Fruit fly (Drosophila melanogaster) whole organism, embryonic: Measurements from ENCODE around the gene CG7430.
A peak's percentile ranks its signal among the peaks of the same experiment; 100 is the strongest.

Source experiments
- Atf-2 ChIP-seq: fragments of 200-800 bp; sonication (Bioruptor generic); optimal IDR thresholded peaks from 2 replicates; lab custom pipeline; 2016; ENCODE audit warnings: missing biosample characterization, missing genetic modification characterization
- B-H1 ChIP-seq: fragments of 200-800 bp; sonication (Bioruptor generic); IDR thresholded peaks from 3 replicates; pipeline ENCODE4 v1.3.6; 2022; ENCODE audit warnings: missing biosample characterization, missing genetic modification characterization
- CG10321 ChIP-seq: fragments of 200-800 bp; sonication (Bioruptor generic); IDR thresholded peaks from 2 replicates; pipeline ENCODE4 v1.3.6; 2022; ENCODE audit warnings: missing biosample characterization, missing genetic modification characterization
- CG12155 ChIP-seq: fragments of 200-800 bp; sonication (Bioruptor generic); optimal IDR thresholded peaks from 3 replicates; lab custom pipeline; 2016; ENCODE audit warnings: missing biosample characterization, missing genetic modification characterization
- CG12942 ChIP-seq: fragments of 200-800 bp; sonication (Bioruptor generic); optimal IDR thresholded peaks from 3 replicates; lab custom pipeline; 2016; ENCODE audit warnings: missing biosample characterization, missing genetic modification characterization
- CG15601 ChIP-seq: fragments of 200-800 bp; sonication (Bioruptor generic); optimal IDR thresholded peaks from 3 replicates; lab custom pipeline; 2019; ENCODE audit warnings: missing biosample characterization, mild to moderate bottlenecking, missing genetic modification characterization, moderate library complexity
- CG17802 ChIP-seq: fragments of 200-800 bp; sonication (Bioruptor generic); optimal IDR thresholded peaks from 2 replicates; lab custom pipeline; 2018; ENCODE audit warnings: missing biosample characterization, mild to moderate bottlenecking, missing genetic modification characterization, moderate library complexity
- CG2202 ChIP-seq: fragments of 200-800 bp; sonication (Bioruptor generic); optimal IDR thresholded peaks from 2 replicates; lab custom pipeline; 2018; ENCODE audit warnings: missing biosample characterization, mild to moderate bottlenecking, missing genetic modification characterization
- CG3281 ChIP-seq: fragments of 200-800 bp; sonication (Bioruptor generic); optimal IDR thresholded peaks from 3 replicates; lab custom pipeline; 2017; ENCODE audit warnings: missing biosample characterization, mild to moderate bottlenecking, missing genetic modification characterization
- CG4328 ChIP-seq: fragments of 200-800 bp; sonication (Bioruptor generic); optimal IDR thresholded peaks from 3 replicates; lab custom pipeline; 2017; ENCODE audit warnings: missing biosample characterization, missing genetic modification reagents, missing genetic modification characterization
- CG43689 ChIP-seq: fragments of 200-800 bp; sonication (Bioruptor generic); IDR thresholded peaks from 2 replicates; pipeline ENCODE4 v1.3.6; 2022; ENCODE audit warnings: missing biosample characterization, missing genetic modification characterization
- CG4404 ChIP-seq: fragments of 200-800 bp; sonication (Bioruptor generic); IDR thresholded peaks from 2 replicates; pipeline ENCODE4 v1.3.6; 2022; ENCODE audit warnings: missing biosample characterization, missing genetic modification characterization
- CG4730 ChIP-seq: fragments of 200-800 bp; sonication (Bioruptor generic); IDR thresholded peaks from 2 replicates; pipeline ENCODE4 v1.3.6; 2022; ENCODE audit warnings: missing biosample characterization, missing genetic modification characterization
- CG6175 ChIP-seq: fragments of 200-800 bp; sonication (Bioruptor generic); IDR thresholded peaks from 3 replicates; pipeline ENCODE4 v1.3.6; 2022; ENCODE audit warnings: missing biosample characterization, missing genetic modification characterization
- CG6272 ChIP-seq: fragments of 200-800 bp; sonication (Bioruptor generic); IDR thresholded peaks from 2 replicates; pipeline ENCODE4 v1.3.6; 2022; ENCODE audit warnings: missing biosample characterization, missing genetic modification characterization
- CG6854 ChIP-seq: fragments of 200-800 bp; sonication (Bioruptor generic); optimal IDR thresholded peaks from 3 replicates; lab custom pipeline; 2017; ENCODE audit warnings: missing biosample characterization, mild to moderate bottlenecking, missing genetic modification characterization
- CG7357 ChIP-seq: fragments of 200-800 bp; sonication (Bioruptor generic); IDR thresholded peaks from 3 replicates; pipeline ENCODE4 v1.3.6; 2022; ENCODE audit warnings: missing biosample characterization, missing genetic modification characterization
- CG7839 ChIP-seq: fragments of 200-800 bp; sonication (Bioruptor generic); optimal IDR thresholded peaks from 3 replicates; lab custom pipeline; 2018; ENCODE audit warnings: missing biosample characterization, mild to moderate bottlenecking, missing genetic modification characterization, moderate library complexity
- CG7987 ChIP-seq: fragments of 200-800 bp; sonication (Bioruptor generic); optimal IDR thresholded peaks from 2 replicates; lab custom pipeline; 2018; ENCODE audit warnings: missing biosample characterization, mild to moderate bottlenecking, missing genetic modification characterization, moderate library complexity
- CG9876 ChIP-seq: fragments of 200-800 bp; sonication (Bioruptor generic); optimal IDR thresholded peaks from 2 replicates; lab custom pipeline; 2016; ENCODE audit warnings: missing biosample characterization, missing genetic modification characterization
- CHES-1-like ChIP-seq: fragments of 200-800 bp; sonication (Bioruptor generic); optimal IDR thresholded peaks from 2 replicates; lab custom pipeline; 2016; ENCODE audit warnings: missing biosample characterization, missing genetic modification characterization
- D19A ChIP-seq: fragments of 200-800 bp; optimal IDR thresholded peaks from 3 replicates; lab custom pipeline; 2019; ENCODE audit warnings: missing biosample characterization, mild to moderate bottlenecking, missing genetic modification characterization, moderate library complexity
- D19B ChIP-seq: fragments of 200-800 bp; sonication (Bioruptor generic); optimal IDR thresholded peaks from 2 replicates; lab custom pipeline; 2017; ENCODE audit warnings: missing biosample characterization, mild to moderate bottlenecking, missing genetic modification characterization
- Dfd ChIP-seq, 2 experiments: fragments of >200 bp; optimal IDR thresholded peaks; 2 replicates each; lab custom pipeline; 2017; ENCODE audit warnings: missing biosample characterization in 2 of 2, missing genetic modification characterization in 2 of 2
- Doc3 ChIP-seq: fragments of 200-800 bp; sonication (Bioruptor generic); IDR thresholded peaks from 3 replicates; pipeline ENCODE4 v1.3.6; 2022; ENCODE audit warnings: missing biosample characterization, missing genetic modification characterization; ENCODE audit not compliant: partially characterized antibody
- ERR ChIP-seq: fragments of 200-800 bp; sonication (Bioruptor generic); optimal IDR thresholded peaks from 2 replicates; lab custom pipeline; 2016; ENCODE audit warnings: missing biosample characterization, missing genetic modification characterization
- Gsc ChIP-seq: fragments of 200-800 bp; sonication (Bioruptor generic); IDR thresholded peaks from 2 replicates; pipeline ENCODE4 v1.3.6; 2022; ENCODE audit warnings: missing biosample characterization, missing genetic modification characterization
- HLH4C ChIP-seq: fragments of 200-800 bp; sonication (Bioruptor generic); IDR thresholded peaks from 3 replicates; pipeline ENCODE4 v1.3.6; 2022; ENCODE audit warnings: missing biosample characterization, missing genetic modification characterization; ENCODE audit not compliant: partially characterized antibody
- Hr51 ChIP-seq, 2 experiments: fragments of 200-800 bp; sonication (Bioruptor generic); optimal IDR thresholded peaks; 2 replicates in 1 of 2; 3 replicates in 1 of 2; lab custom pipeline; 2016 to 2018; ENCODE audit warnings: missing biosample characterization in 2 of 2, missing genetic modification characterization in 2 of 2, mild to moderate bottlenecking in 1 of 2, moderate library complexity in 1 of 2
- NC2α ChIP-seq: fragments of 200-800 bp; sonication (Bioruptor generic); optimal IDR thresholded peaks from 2 replicates; lab custom pipeline; 2016; ENCODE audit warnings: missing biosample characterization, missing genetic modification characterization
- Sry-β ChIP-seq: fragments of 200-800 bp; sonication (Bioruptor generic); optimal IDR thresholded peaks from 2 replicates; lab custom pipeline; 2018; ENCODE audit warnings: missing biosample characterization, mild to moderate bottlenecking, missing genetic modification characterization, moderate library complexity
- abd-A ChIP-seq: fragments of 200-800 bp; sonication (Bioruptor generic); optimal IDR thresholded peaks from 3 replicates; lab custom pipeline; 2019; ENCODE audit warnings: missing biosample characterization, mild to moderate bottlenecking, missing genetic modification characterization, moderate library complexity
- al ChIP-seq: fragments of 200-800 bp; sonication (Bioruptor generic); IDR thresholded peaks from 2 replicates; pipeline ENCODE4 v1.3.6; 2022; ENCODE audit warnings: missing biosample characterization, missing genetic modification characterization
- bab2 ChIP-seq: fragments of 200-800 bp; sonication (Bioruptor generic); optimal IDR thresholded peaks from 2 replicates; lab custom pipeline; 2016; ENCODE audit warnings: missing biosample characterization, missing genetic modification characterization
- cad ChIP-seq: fragments of >200 bp; optimal IDR thresholded peaks from 2 replicates; lab custom pipeline; 2017; ENCODE audit warnings: missing biosample characterization, missing genetic modification characterization
- dan ChIP-seq: fragments of 200-800 bp; sonication (Bioruptor generic); IDR thresholded peaks from 2 replicates; pipeline ENCODE4 v1.3.6; 2022; ENCODE audit warnings: missing biosample characterization, missing genetic modification characterization
- fd102C ChIP-seq: fragments of 200-800 bp; sonication (Bioruptor generic); optimal IDR thresholded peaks from 2 replicates; lab custom pipeline; 2018; ENCODE audit warnings: missing biosample characterization, mild to moderate bottlenecking, missing genetic modification characterization, moderate library complexity
- ftz-f1 ChIP-seq: fragments of 200-800 bp; sonication (Bioruptor generic); optimal IDR thresholded peaks from 2 replicates; lab custom pipeline; 2016; ENCODE audit warnings: missing biosample characterization, missing genetic modification characterization
- gcm ChIP-seq: fragments of 200-800 bp; sonication (Bioruptor generic); optimal IDR thresholded peaks from 2 replicates; lab custom pipeline; 2019; ENCODE audit warnings: missing biosample characterization, mild to moderate bottlenecking, missing genetic modification characterization, moderate library complexity
- ham ChIP-seq: fragments of 200-800 bp; sonication (Bioruptor generic); IDR thresholded peaks from 2 replicates; pipeline ENCODE4 v1.3.6; 2022; ENCODE audit warnings: missing biosample characterization, missing genetic modification characterization
- hb ChIP-seq: fragments of 200-800 bp; sonication (Bioruptor generic); IDR thresholded peaks from 3 replicates; pipeline ENCODE4 v1.3.6; 2022; ENCODE audit warnings: missing biosample characterization, missing genetic modification characterization; ENCODE audit not compliant: partially characterized antibody
- otp ChIP-seq: fragments of 200-800 bp; sonication (Bioruptor generic); IDR thresholded peaks from 3 replicates; pipeline ENCODE4, ENCODE4 v1.3.6; 2022; ENCODE audit warnings: missing biosample characterization, missing genetic modification characterization
- pita ChIP-seq: fragments of 200-800 bp; sonication (Bioruptor generic); optimal IDR thresholded peaks from 2 replicates; lab custom pipeline; 2017; ENCODE audit warnings: missing biosample characterization, mild to moderate bottlenecking, missing genetic modification characterization
- sd ChIP-seq: fragments of 200-800 bp; sonication (Bioruptor generic); optimal IDR thresholded peaks from 3 replicates; lab custom pipeline; 2018; ENCODE audit warnings: missing biosample characterization, mild to moderate bottlenecking, missing genetic modification characterization, moderate library complexity
- slbo ChIP-seq: fragments of 200-800 bp; sonication (Bioruptor generic); IDR thresholded peaks from 2 replicates; pipeline ENCODE4 v1.3.6; 2022; ENCODE audit warnings: missing biosample characterization, missing genetic modification characterization
- so ChIP-seq: fragments of 200-800 bp; sonication (Bioruptor generic); IDR thresholded peaks from 3 replicates; pipeline ENCODE4 v1.3.6; 2022; ENCODE audit warnings: missing biosample characterization, missing genetic modification characterization
- ssp ChIP-seq: fragments of 200-800 bp; sonication (Bioruptor generic); IDR thresholded peaks from 2 replicates; pipeline ENCODE4 v1.3.6; 2022; ENCODE audit warnings: missing biosample characterization, missing genetic modification characterization
- tll ChIP-seq, 2 experiments: fragments of 200-800 bp in 1 of 2; fragments of >200 bp in 1 of 2; sonication (Bioruptor generic) in 1 of 2; optimal IDR thresholded peaks; 2 replicates each; lab custom pipeline; 2017 to 2019; ENCODE audit warnings: missing biosample characterization in 2 of 2, missing genetic modification characterization in 2 of 2, mild to moderate bottlenecking in 1 of 2, moderate library complexity in 1 of 2
- tx ChIP-seq: fragments of 200-800 bp; sonication (Bioruptor generic); optimal IDR thresholded peaks from 2 replicates; lab custom pipeline; 2016; ENCODE audit warnings: missing biosample characterization, missing genetic modification characterization
- wdn ChIP-seq: fragments of 200-800 bp; sonication (Bioruptor generic); IDR thresholded peaks from 2 replicates; pipeline ENCODE4 v1.3.6; 2022; ENCODE audit warnings: missing biosample characterization, missing genetic modification characterization

CG7430 gene

dm6 chr3L:17842892-17843703 lies 3.6 kb upstream of the CG7430 start, which contains the start of gene CG5567 (continued):
- TF ChIP-seq CG4328 (GFP tag; lab: Kevin White, UChicago) (no peak), CG9876 (GFP tag; lab: Kevin White, UChicago) (no peak), CG15601 (tag; lab: Kevin White, UChicago) (no peak), gcm (GFP tag; lab: Kevin White, UChicago) (no peak), ham (no peak), bab2 (GFP tag; lab: Kevin White, UChicago) (no peak), HLH4C (GFP tag; lab: Robert Waterston, UW) (no peak), CG12155 (GFP tag; lab: Kevin White, UChicago) (peak; percentile 14), dan (no peak), ERR (GFP tag; lab: Kevin White, UChicago) (peak; percentile 80), CG6175 (GFP tag; lab: Robert Waterston, UW) (no peak), tx (GFP tag; lab: Kevin White, UChicago) (no peak), B-H1 (GFP tag; lab: Robert Waterston, UW) (no peak), D19B (GFP tag; lab: Kevin White, UChicago) (no peak), CG6272 (GFP tag; lab: Robert Waterston, UW) (no peak), CHES-1-like (GFP tag; lab: Kevin White, UChicago) (peak; percentile 41), tll (GFP tag; optimal IDR thresholded peaks at IDR 0.05; lab: Kevin White, UChicago) (no peak), al (GFP tag; lab: Robert Waterston, UW) (no peak), abd-A (tag; lab: Kevin White, UChicago) (no peak), sd (tag; lab: Kevin White, UChicago) (peak; percentile 75), otp (GFP tag; lab: Robert Waterston, UW) (no peak), pita (GFP tag; lab: Kevin White, UChicago) (no peak), CG7839 (tag; lab: Kevin White, UChicago) (peak; percentile 42), Doc3 (GFP tag; lab: Robert Waterston, UW) (no peak), CG3281 (GFP tag; lab: Kevin White, UChicago) (peak; percentile 18), slbo (0 out of 2 replicates have a peak, but pooled peaks have one; percentile 36), Atf-2 (no peak), Dfd (GFP tag; optimal IDR thresholded peaks at IDR 0.05; lab: Kevin White, UChicago) (no peak), CG7987 (GFP tag; lab: Kevin White, UChicago) (no peak), CG17802 (tag; lab: Kevin White, UChicago) (no peak), CG7357 (no peak), CG43689 (GFP tag; lab: Robert Waterston, UW) (no peak), Hr51 (GFP tag; optimal IDR thresholded peaks at IDR 0.05; lab: Kevin White, UChicago) (peak in 1 of 2 experiments; percentile 10), wdn (GFP tag; lab: Robert Waterston, UW) (no peak), cad (GFP tag; lab: Kevin White, UChicago) (no peak), CG12942 (no peak), CG6854 (GFP tag; lab: Kevin White, UChicago) (no peak), CG10321 (GFP tag; lab: Robert Waterston, UW) (no peak), NC2α (GFP tag; lab: Kevin White, UChicago) (no peak), fd102C (GFP tag; lab: Kevin White, UChicago) (no peak), Gsc (GFP tag; lab: Robert Waterston, UW) (no peak), CG4404 (GFP tag; lab: Robert Waterston, UW) (no peak), ftz-f1 (GFP tag; lab: Kevin White, UChicago) (peak; percentile 88), so (no peak), Sry-β (no peak), hb (GFP tag; lab: Robert Waterston, UW) (no peak), D19A (tag; lab: Kevin White, UChicago) (peak; percentile 97), CG2202 (tag; lab: Kevin White, UChicago) (no peak), CG4730 (no peak), ssp (no peak)
